Worm (Caenorhabditis elegans) whole organism, young adult: ENCODE measurements around the gene fask-1.

ENCODE experiments used
- B0019.2 ChIP-seq: fragments of 200-800 bp; sonication (Bioruptor generic); conservative IDR thresholded peaks from 2 replicates; pipeline ENCODE4 v1.3.6; 2022; ENCODE audit warnings: missing genetic modification reagents, missing genetic modification characterization, missing compliant biosample characterization
- B0336.3 ChIP-seq: fragments of 200-800 bp; sonication (Bioruptor generic); IDR thresholded peaks from 2 replicates; pipeline ENCODE4 v1.3.6; 2022; ENCODE audit warnings: missing genetic modification characterization, missing compliant biosample characterization
- F10E7.11 ChIP-seq: sonication (generic microtip); optimal IDR thresholded peaks from 2 replicates; lab custom pipeline; 2017; ENCODE audit warnings: mild to moderate bottlenecking, missing genetic modification characterization, moderate library complexity, missing compliant biosample characterization
- F39B2.1 ChIP-seq: fragments of 200-800 bp; sonication (Bioruptor generic); IDR thresholded peaks from 2 replicates; pipeline ENCODE4 v1.3.6; 2022; ENCODE audit warnings: missing genetic modification reagents, missing genetic modification characterization, missing compliant biosample characterization
- F57A8.1 ChIP-seq: fragments of 200-800 bp; sonication (Bioruptor generic); optimal IDR thresholded peaks from 2 replicates; lab custom pipeline; 2018; ENCODE audit warnings: mild to moderate bottlenecking, missing genetic modification characterization, moderate library complexity, missing compliant biosample characterization
- K11D2.4 ChIP-seq: fragments of 200-800 bp; sonication (Bioruptor generic); IDR thresholded peaks from 2 replicates; pipeline ENCODE4 v1.3.6; 2022; ENCODE audit warnings: missing genetic modification reagents, missing genetic modification characterization, missing compliant biosample characterization
- Y53G8AR.9 ChIP-seq: fragments of 200-800 bp; sonication (Bioruptor generic); conservative IDR thresholded peaks from 2 replicates; pipeline ENCODE4 v1.3.6; 2022; ENCODE audit warnings: missing genetic modification reagents, missing genetic modification characterization, missing compliant biosample characterization
- ZK185.1 ChIP-seq: sonication (generic microtip); optimal IDR thresholded peaks from 2 replicates; lab custom pipeline; 2016; ENCODE audit warnings: mild to moderate bottlenecking, missing genetic modification characterization, missing compliant biosample characterization; ENCODE audit not compliant: poor library complexity, severe bottlenecking
- ama-1 ChIP-seq, 3 experiments: fragments of 150-350 bp in 1 of 3; sonication (generic microtip) in 2 of 3; optimal IDR thresholded peaks; 2 replicates each; lab custom pipeline; 2014 to 2018; ENCODE audit warnings: missing biosample characterization in 2 of 3, missing genetic modification characterization in 2 of 3, missing genetic modification reagents in 2 of 3
- bed-1 ChIP-seq: fragments of 200-800 bp; sonication (Bioruptor generic); IDR thresholded peaks from 2 replicates; pipeline ENCODE4 v1.3.6; 2022; ENCODE audit warnings: missing genetic modification reagents, missing genetic modification characterization, missing compliant biosample characterization
- cebp-1 ChIP-seq, 2 experiments: fragments of 200-800 bp in 1 of 2; sonication (Bioruptor generic) in 1 of 2; sonication (generic microtip) in 1 of 2; IDR thresholded peaks in 1 of 2; optimal IDR thresholded peaks in 1 of 2; 2 replicates each; pipeline versions ENCODE4 v1.3.6 to Lab custom; 2017 to 2022; ENCODE audit warnings: missing compliant biosample characterization in 2 of 2, missing genetic modification characterization in 2 of 2, mild to moderate bottlenecking in 1 of 2, missing genetic modification reagents in 1 of 2, moderate library complexity in 1 of 2
- cebp-2 ChIP-seq: fragments of 200-800 bp; sonication (Bioruptor generic); IDR thresholded peaks from 2 replicates; pipeline ENCODE4 v1.3.6; 2022; ENCODE audit warnings: missing genetic modification characterization, missing compliant biosample characterization
- ceh-27 ChIP-seq: fragments of 200-800 bp; sonication (Bioruptor generic); optimal IDR thresholded peaks from 2 replicates; lab custom pipeline; 2018; ENCODE audit warnings: mild to moderate bottlenecking, missing genetic modification characterization, moderate library complexity, missing compliant biosample characterization
- ceh-40 ChIP-seq: fragments of 200-800 bp; sonication (Bioruptor generic); IDR thresholded peaks from 2 replicates; pipeline ENCODE4 v1.3.6; 2022; ENCODE audit warnings: missing genetic modification characterization, missing compliant biosample characterization
- ceh-58 ChIP-seq: fragments of 200-800 bp; sonication (Bioruptor generic); IDR thresholded peaks from 2 replicates; pipeline ENCODE4 v1.3.6; 2022; ENCODE audit warnings: missing genetic modification characterization, missing compliant biosample characterization
- chd-7 ChIP-seq: sonication (generic microtip); optimal IDR thresholded peaks from 2 replicates; lab custom pipeline; 2016; ENCODE audit warnings: mild to moderate bottlenecking, missing genetic modification characterization, moderate library complexity, missing compliant biosample characterization
- dox-1 ChIP-seq: fragments of 200-800 bp; sonication (Bioruptor generic); IDR thresholded peaks from 2 replicates; pipeline ENCODE4 v1.3.6; 2022; ENCODE audit warnings: missing genetic modification reagents, missing genetic modification characterization, missing compliant biosample characterization
- hmg-1.2 ChIP-seq: fragments of 200-800 bp; sonication (Bioruptor generic); IDR thresholded peaks from 2 replicates; pipeline ENCODE4 v1.3.6; 2022; ENCODE audit warnings: missing genetic modification reagents, missing genetic modification characterization, missing compliant biosample characterization
- lin-26 ChIP-seq: fragments of 200-800 bp; sonication (Bioruptor generic); IDR thresholded peaks from 2 replicates; pipeline ENCODE4 v1.3.6; 2022; ENCODE audit warnings: missing genetic modification reagents, missing genetic modification characterization, missing compliant biosample characterization
- lin-35 ChIP-seq, 3 experiments: fragments of 150-350 bp in 2 of 3; sonication (generic microtip) in 1 of 3; optimal IDR thresholded peaks; 2 replicates each; lab custom pipeline; 2014 to 2018; ENCODE audit warnings: missing biosample characterization in 3 of 3, missing genetic modification characterization in 3 of 3, missing genetic modification reagents in 3 of 3
- lin-40 ChIP-seq: sonication (generic microtip); optimal IDR thresholded peaks from 2 replicates; lab custom pipeline; 2016; ENCODE audit warnings: missing genetic modification characterization, mild to moderate bottlenecking, missing compliant biosample characterization, missing genotype, missing genetic modification reagents
- madf-3 ChIP-seq: fragments of 200-800 bp; sonication (Bioruptor generic); IDR thresholded peaks from 2 replicates; pipeline ENCODE4 v1.3.6; 2022; ENCODE audit warnings: missing genetic modification reagents, missing genetic modification characterization, missing compliant biosample characterization
- madf-6 ChIP-seq: fragments of 200-800 bp; sonication (Bioruptor generic); IDR thresholded peaks from 2 replicates; pipeline ENCODE4 v1.3.6; 2022; ENCODE audit warnings: missing genetic modification reagents, missing genetic modification characterization, missing compliant biosample characterization
- mcd-1 ChIP-seq: fragments of 200-800 bp; sonication (Bioruptor generic); IDR thresholded peaks from 2 replicates; pipeline ENCODE4 v1.3.6; 2022; ENCODE audit warnings: missing genetic modification reagents, missing genetic modification characterization, missing compliant biosample characterization
- nfyb-1 ChIP-seq: fragments of 200-800 bp; sonication (Bioruptor generic); IDR thresholded peaks from 2 replicates; pipeline ENCODE4 v1.3.6; 2022; ENCODE audit warnings: missing genetic modification reagents, missing genetic modification characterization, missing compliant biosample characterization
- nhr-80 ChIP-seq: sonication (generic microtip); optimal IDR thresholded peaks from 2 replicates; lab custom pipeline; 2016; ENCODE audit warnings: missing genetic modification characterization, missing compliant biosample characterization
- repo-1 ChIP-seq: sonication (generic microtip); optimal IDR thresholded peaks from 2 replicates; lab custom pipeline; 2017; ENCODE audit warnings: mild to moderate bottlenecking, missing genetic modification characterization, missing compliant biosample characterization
- snpc-1.1 ChIP-seq: sonication (generic microtip); optimal IDR thresholded peaks from 2 replicates; lab custom pipeline; 2017; ENCODE audit warnings: missing genetic modification characterization, mild to moderate bottlenecking, missing compliant biosample characterization, antibody characterized with exemption, moderate library complexity, missing genotype, missing genetic modification reagents; ENCODE audit not compliant: insufficient read depth
- somi-1 ChIP-seq: fragments of 200-800 bp; sonication (Bioruptor generic); optimal IDR thresholded peaks from 2 replicates; lab custom pipeline; 2018; ENCODE audit warnings: mild to moderate bottlenecking, missing genetic modification characterization, missing compliant biosample characterization
- tbx-9 ChIP-seq: sonication (generic microtip); optimal IDR thresholded peaks from 2 replicates; lab custom pipeline; 2016; ENCODE audit warnings: borderline replicate concordance, missing genetic modification characterization, inconsistent platforms, missing compliant biosample characterization
- ztf-18 ChIP-seq: sonication (generic microtip); optimal IDR thresholded peaks from 2 replicates; lab custom pipeline; 2016; ENCODE audit warnings: missing genotype, mild to moderate bottlenecking, missing genetic modification characterization, missing compliant biosample characterization
- ztf-26 ChIP-seq: sonication (generic microtip); optimal IDR thresholded peaks from 2 replicates; lab custom pipeline; 2017; ENCODE audit warnings: missing genetic modification characterization, missing compliant biosample characterization

The fask-1 gene

ce11 chrIV:13080861-13081260 lies 19.7 kb upstream of the fask-1 start:
- TF ChIP-seq repo-1 (tag; lab: Kevin White, UChicago) (peak; percentile 40), dox-1 (GFP tag; lab: Robert Waterston, UW) (no peak), madf-6 (GFP tag; lab: Robert Waterston, UW) (0 out of 2 replicates have a peak, but pooled peaks have one; percentile 6), ama-1 (optimal IDR thresholded peaks at IDR 0.05; lab: Kevin White, UChicago) (peak; percentile 31), ama-1 (GFP tag; optimal IDR thresholded peaks at IDR 0.05; lab: Kevin White, UChicago) (no peak)

ce11 chrIV:13082106-13082505 lies 18.4 kb upstream of the fask-1 start:
- TF ChIP-seq ztf-26 (tag; lab: Kevin White, UChicago) (peak; percentile 27), F57A8.1 (GFP tag; lab: Kevin White, UChicago) (no peak), mcd-1 (GFP tag; lab: Robert Waterston, UW) (peak; percentile 28; the same call in 1 of the 2 replicates), ama-1 (optimal IDR thresholded peaks at IDR 0.05; lab: Kevin White, UChicago) (peak; percentile 81), ama-1 (GFP tag; optimal IDR thresholded peaks at IDR 0.05; lab: Kevin White, UChicago) (no peak), nhr-80 (no peak), lin-26 (GFP tag; lab: Robert Waterston, UW) (peak; percentile 60; the same call in 1 of the 2 replicates), ceh-27 (GFP tag; lab: Kevin White, UChicago) (peak; percentile 19), K11D2.4 (GFP tag; lab: Robert Waterston, UW) (0 out of 2 replicates have a peak, but pooled peaks have one; percentile 56)

ce11 chrIV:13082836-13083763 lies 17.4 kb upstream of the fask-1 start:
- no peak for TF ChIP-seq bed-1
- TF ChIP-seq cebp-1 (GFP tag; IDR thresholded peaks at IDR 0.05; lab: Robert Waterston, UW) = no peak
- peak; percentile 25 for TF ChIP-seq cebp-1 (tag; optimal IDR thresholded peaks at IDR 0.05; lab: Kevin White, UChicago)
- peak; percentile 28; the same call in 1 of the 2 replicates for TF ChIP-seq Y53G8AR.9 (GFP tag; lab: Robert Waterston, UW)
- peak; percentile 6; the same call in 1 of the 2 replicates for TF ChIP-seq cebp-2
- TF ChIP-seq ceh-40 = 0 out of 2 replicates have a peak, but pooled peaks have one; percentile 1
- TF ChIP-seq ZK185.1 (tag; lab: Kevin White, UChicago) = peak; percentile 20
- peak; percentile 36; the same call in 1 of the 2 replicates for TF ChIP-seq F39B2.1 (GFP tag; lab: Robert Waterston, UW)
- no peak for TF ChIP-seq repo-1 (tag; lab: Kevin White, UChicago)
- no peak for TF ChIP-seq B0019.2
- no peak for TF ChIP-seq ztf-18 (tag; lab: Kevin White, UChicago)
- TF ChIP-seq ceh-58 (GFP tag; lab: Robert Waterston, UW) = no peak
- TF ChIP-seq lin-35 (GFP tag; optimal IDR thresholded peaks at IDR 0.05; lab: Kevin White, UChicago) = peak in 1 of 3 experiments; percentile 50
- peak; percentile 36 for TF ChIP-seq lin-40 (tag; lab: Kevin White, UChicago)
- no peak for TF ChIP-seq tbx-9 (tag; lab: Kevin White, UChicago)
- TF ChIP-seq somi-1 (GFP tag; lab: Kevin White, UChicago) = peak; percentile 59
- TF ChIP-seq chd-7 = peak; percentile 59
- 0 out of 2 replicates have a peak, but pooled peaks have one; percentile 20 for TF ChIP-seq B0336.3 (GFP tag; lab: Robert Waterston, UW)
- TF ChIP-seq mcd-1 (GFP tag; lab: Robert Waterston, UW) = 0 out of 2 replicates have a peak, but pooled peaks have one; percentile 20
- TF ChIP-seq madf-3 = 0 out of 2 replicates have a peak, but pooled peaks have one; percentile 3
- TF ChIP-seq snpc-1.1 (tag; lab: Kevin White, UChicago) = no peak
- TF ChIP-seq F10E7.11 (tag; lab: Kevin White, UChicago) = peak; percentile 4
- TF ChIP-seq nfyb-1 (GFP tag; lab: Robert Waterston, UW) = 0 out of 2 replicates have a peak, but pooled peaks have one; percentile 40
- peak; percentile 22; the same call in 1 of the 2 replicates for TF ChIP-seq lin-26 (GFP tag; lab: Robert Waterston, UW)
- TF ChIP-seq hmg-1.2 (GFP tag; lab: Robert Waterston, UW) = 0 out of 2 replicates have a peak, but pooled peaks have one; percentile 8
- TF ChIP-seq, all 124 proteins: peak for 17
